Fruit fly (Drosophila melanogaster): ENCODE results near the gene CG13362.
A peak's percentile ranks its signal among the peaks of the same experiment; 100 is the strongest.

Gene CG13362

DNA sequence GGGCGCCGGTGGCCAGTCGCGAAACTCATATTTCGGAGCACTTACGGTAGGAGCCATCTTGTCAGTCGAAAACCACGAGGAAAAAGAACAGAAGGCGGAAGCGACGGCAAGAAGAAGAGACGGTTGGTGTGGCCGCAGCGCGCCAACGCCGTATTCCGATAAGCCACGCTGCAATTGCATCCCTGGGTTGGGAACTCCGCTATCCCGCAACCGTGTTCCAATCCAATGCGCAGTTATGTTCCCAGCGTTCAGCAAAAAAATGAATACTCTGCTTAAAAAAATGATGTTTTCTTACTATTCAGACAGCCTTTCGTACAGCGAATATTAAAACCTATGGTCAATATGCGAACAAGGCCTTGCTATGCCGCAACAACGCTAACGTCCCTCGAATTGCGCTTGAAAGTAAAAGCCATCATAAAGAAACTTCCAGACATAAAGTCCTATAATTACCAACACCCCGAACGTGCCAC lies 14.0 kb upstream of the CG13362 start, which contains the start of gene RpL22 (continued):
- no peak for TF ChIP-seq pros (GFP tag; optimal IDR thresholded peaks at IDR 0.05)
- peak; percentile 56 for TF ChIP-seq amos (GFP tag; IDR thresholded peaks at IDR 0.05; ENCODE audit: partially characterized antibody)
- TF ChIP-seq tna (GFP tag; IDR thresholded peaks at IDR 0.05; ENCODE audit: partially characterized antibody): no peak
- TF ChIP-seq CG31224 (GFP tag; IDR thresholded peaks at IDR 0.05): peak; percentile 82
- TF ChIP-seq gsb (GFP tag; IDR thresholded peaks at IDR 0.05): peak; percentile 62
- peak; percentile 81 for TF ChIP-seq CG12299 (tag; optimal IDR thresholded peaks at IDR 0.05)
- peak; percentile 85 for TF ChIP-seq slp2 (GFP tag; optimal IDR thresholded peaks at IDR 0.05)
- TF ChIP-seq org-1 (GFP tag; optimal IDR thresholded peaks at IDR 0.05): peak; percentile 89
- peak; percentile 97 for TF ChIP-seq lab (GFP tag; optimal IDR thresholded peaks at IDR 0.05)
- peak; percentile 85 for TF ChIP-seq CG12071 (GFP tag; optimal IDR thresholded peaks at IDR 0.05)
- TF ChIP-seq CrebB (tag; optimal IDR thresholded peaks at IDR 0.05): peak; percentile 91
- TF ChIP-seq sna (GFP tag; IDR thresholded peaks at IDR 0.05; ENCODE audit: partially characterized antibody): no peak
- no peak for TF ChIP-seq hb (GFP tag; IDR thresholded peaks at IDR 0.05; ENCODE audit: partially characterized antibody)
- TF ChIP-seq otp (GFP tag; IDR thresholded peaks at IDR 0.05): peak; percentile 90
- TF ChIP-seq pho (GFP tag; optimal IDR thresholded peaks at IDR 0.05): peak; percentile 90
- TF ChIP-seq CG11696 (GFP tag; IDR thresholded peaks at IDR 0.05): peak; percentile 61; the same call in 1 of the 2 replicates
- peak; percentile 86 for TF ChIP-seq mirr (GFP tag; optimal IDR thresholded peaks at IDR 0.05)
- peak; percentile 92 for TF ChIP-seq CHES-1-like (GFP tag; optimal IDR thresholded peaks at IDR 0.05)
- TF ChIP-seq CG43689 (GFP tag; IDR thresholded peaks at IDR 0.05): peak; percentile 85
- peak; percentile 64 for TF ChIP-seq tap (tag; optimal IDR thresholded peaks at IDR 0.05)
- peak; percentile 79 for TF ChIP-seq grn (GFP tag; optimal IDR thresholded peaks at IDR 0.05)
- TF ChIP-seq CG12769 (tag; optimal IDR thresholded peaks at IDR 0.05): peak; percentile 91
- peak; percentile 83 for TF ChIP-seq Usf (GFP tag; optimal IDR thresholded peaks at IDR 0.05)
- TF ChIP-seq CG9817 (tag; optimal IDR thresholded peaks at IDR 0.05): peak; percentile 77
- TF ChIP-seq Antp (GFP tag; optimal IDR thresholded peaks at IDR 0.05): peak; percentile 75
- peak; percentile 81 for TF ChIP-seq CG11504 (tag; optimal IDR thresholded peaks at IDR 0.05)
- peak; percentile 85 for TF ChIP-seq luna (GFP tag; optimal IDR thresholded peaks at IDR 0.05)
- TF ChIP-seq CG17186 (GFP tag; optimal IDR thresholded peaks at IDR 0.05): peak; percentile 98
- TF ChIP-seq H15 (GFP tag; IDR thresholded peaks at IDR 0.05): peak; percentile 84
- TF ChIP-seq CG13296 (GFP tag; optimal IDR thresholded peaks at IDR 0.05): peak; percentile 88
- peak; percentile 99 for TF ChIP-seq Med (GFP tag)
- TF ChIP-seq Mad (GFP tag; optimal IDR thresholded peaks at IDR 0.05): peak; percentile 92
- TF ChIP-seq tio (GFP tag; optimal IDR thresholded peaks at IDR 0.05): no peak
- TF ChIP-seq grau (tag; optimal IDR thresholded peaks at IDR 0.05): peak; percentile 79
- TF ChIP-seq ssp (GFP tag; IDR thresholded peaks at IDR 0.05): peak; percentile 69
- peak; percentile 40 for TF ChIP-seq Elba2 (GFP tag; optimal IDR thresholded peaks at IDR 0.05)
- TF ChIP-seq CG4328 (GFP tag; optimal IDR thresholded peaks at IDR 0.05): peak; percentile 85
- TF ChIP-seq Doc3 (GFP tag; IDR thresholded peaks at IDR 0.05; ENCODE audit: partially characterized antibody): no peak
- peak; percentile 87 for TF ChIP-seq nom (GFP tag; optimal IDR thresholded peaks at IDR 0.05)
- peak; percentile 75 for TF ChIP-seq CG5953 (GFP tag; IDR thresholded peaks at IDR 0.05)
- peak; percentile 60 for TF ChIP-seq Fer2 (tag; optimal IDR thresholded peaks at IDR 0.05)
- TF ChIP-seq pnt (GFP tag; optimal IDR thresholded peaks at IDR 0.05): peak; percentile 68
- TF ChIP-seq abd-A (tag; optimal IDR thresholded peaks at IDR 0.05): peak; percentile 85
- TF ChIP-seq CG17568 (GFP tag; optimal IDR thresholded peaks at IDR 0.05): peak; percentile 84
- TF ChIP-seq BtbVII (GFP tag; optimal IDR thresholded peaks at IDR 0.05): peak; percentile 91
- TF ChIP-seq fd96Cb (tag; optimal IDR thresholded peaks at IDR 0.05): peak; percentile 53
- peak; percentile 61; the same call in 2 of the 3 replicates for TF ChIP-seq z (GFP tag; IDR thresholded peaks at IDR 0.05)
- TF ChIP-seq Taf1 (GFP tag; IDR thresholded peaks at IDR 0.05): peak; percentile 46; the same call in 1 of the 2 replicates
- TF ChIP-seq CG4730 (GFP tag; IDR thresholded peaks at IDR 0.05): peak; percentile 71
- peak; percentile 76 for TF ChIP-seq E2f1 (GFP tag; IDR thresholded peaks at IDR 0.05)
